Worm (Caenorhabditis elegans): ENCODE data around the gene srv-10.

DNA sequence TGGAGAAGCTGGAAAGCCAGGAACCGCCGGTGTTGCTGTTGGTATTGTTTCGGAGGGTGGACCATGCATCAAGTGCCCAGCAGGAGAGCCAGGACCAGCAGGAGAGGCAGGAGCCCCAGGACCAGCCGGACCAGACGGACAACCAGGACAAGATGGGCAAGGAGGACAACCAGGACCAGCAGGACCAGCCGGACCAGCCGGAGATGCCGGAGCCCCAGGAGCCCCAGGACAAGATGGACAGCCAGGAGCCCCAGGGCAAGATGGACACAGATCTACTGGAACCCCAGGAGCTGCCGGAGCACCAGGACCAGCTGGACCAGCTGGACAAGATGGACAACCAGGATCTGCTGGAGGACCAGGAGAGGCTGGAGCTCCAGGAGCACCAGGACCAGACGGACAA lies 19.1 kb downstream of the srv-10 start:
- TF ChIP-seq zag-1 (tag; optimal IDR thresholded peaks at IDR 0.05) (no peak), lsy-2 (tag; optimal IDR thresholded peaks at IDR 0.05) (no peak), fos-1 (tag; optimal IDR thresholded peaks at IDR 0.05) (no peak)

All from whole organism, L2 larva.